Worm (Caenorhabditis elegans) whole organism, L4/young adult: Measurements from ENCODE around the gene irg-4.

Experiments
- W03F9.2 ChIP-seq: fragments of 150-350 bp; optimal IDR thresholded peaks from 2 replicates; lab custom pipeline; 2014; ENCODE audit warnings: missing biosample characterization, missing genetic modification characterization
- dao-5 ChIP-seq: sonication (generic microtip); optimal IDR thresholded peaks from 2 replicates; lab custom pipeline; 2016; ENCODE audit warnings: missing genotype, missing genetic modification characterization, moderate library complexity, missing compliant biosample characterization
- him-1 ChIP-seq: sonication (generic microtip); optimal IDR thresholded peaks from 2 replicates; lab custom pipeline; 2016; ENCODE audit warnings: missing genotype, missing genetic modification reagents, missing genetic modification characterization, missing compliant biosample characterization

Gene irg-4

DNA sequence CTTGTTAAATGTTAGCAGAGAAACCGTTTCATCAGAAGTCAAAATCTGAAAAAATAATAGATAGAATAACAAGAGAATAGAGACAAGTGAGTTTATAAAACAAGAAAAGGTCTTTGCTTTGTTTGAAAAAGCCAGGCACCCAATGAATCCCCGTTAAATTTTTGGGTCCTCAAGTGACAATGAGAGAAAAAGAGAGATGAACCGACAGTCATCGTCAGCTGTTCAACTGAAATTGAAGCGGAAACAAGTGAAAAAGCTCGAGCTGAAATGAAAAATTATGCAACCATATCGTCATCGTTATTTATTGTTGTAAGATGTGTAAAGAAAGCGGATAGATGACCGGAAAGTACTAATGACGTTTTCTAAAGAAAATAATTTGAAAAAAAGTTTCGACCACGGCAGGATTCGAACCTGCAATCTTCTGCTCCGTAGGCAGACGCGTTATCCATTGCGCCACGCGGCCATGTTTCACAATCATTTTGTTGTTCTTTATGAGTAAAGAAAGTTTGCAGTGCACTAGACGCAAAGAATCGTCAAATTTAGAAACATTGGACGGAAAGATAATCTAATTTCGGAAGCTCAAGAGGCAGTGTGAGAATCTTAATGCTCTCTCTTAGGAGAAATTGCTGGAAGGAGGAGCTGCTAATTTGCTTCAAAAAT is 18.0 kb upstream of the irg-4 start, which contains the start of gene F08G5.3:
Gene F08G5.3, minus strand, starts transcription at position 51 of the 660 bp plus-strand sequence.
- TF ChIP-seq W03F9.2 (tag; lab: Kevin White, UChicago) (no peak), dao-5 (tag; lab: Kevin White, UChicago) (peak; percentile 36), him-1 (tag; lab: Kevin White, UChicago) (peak; percentile 52)

DNA sequence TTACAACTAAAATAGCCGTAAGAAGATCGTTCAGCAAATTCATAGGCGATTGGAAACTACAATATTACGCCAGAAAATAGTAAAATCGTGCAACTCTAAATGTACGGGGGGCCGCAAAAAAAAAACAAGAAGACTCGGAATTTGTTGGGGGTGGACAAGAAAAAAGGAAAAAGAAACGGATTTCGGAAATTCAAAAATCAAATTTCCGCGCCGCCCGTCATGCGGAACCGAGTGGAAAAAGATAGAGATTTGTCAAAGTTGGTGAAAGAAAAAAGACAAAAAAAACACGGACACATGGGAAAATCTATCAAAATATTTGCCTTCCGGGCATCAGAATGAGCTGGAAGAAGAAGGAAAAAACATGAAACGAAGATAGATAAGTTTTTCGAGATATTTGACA is 16.3 kb upstream of the irg-4 start:
- no peak for TF ChIP-seq dao-5 (tag; lab: Kevin White, UChicago)
- TF ChIP-seq him-1 (tag; lab: Kevin White, UChicago): no peak
- no peak for TF ChIP-seq W03F9.2 (tag; lab: Kevin White, UChicago)

ce11 chrIV:12420455-12420854 is 15.2 kb upstream of the irg-4 start, which contains the start of gene ugt-65:
Gene ugt-65, plus strand, starts transcription at chrIV:12420683.
- no peak for TF ChIP-seq dao-5 (tag; lab: Kevin White, UChicago)
- no peak for TF ChIP-seq W03F9.2 (tag; lab: Kevin White, UChicago)
- no peak for TF ChIP-seq him-1 (tag; lab: Kevin White, UChicago)

DNA sequence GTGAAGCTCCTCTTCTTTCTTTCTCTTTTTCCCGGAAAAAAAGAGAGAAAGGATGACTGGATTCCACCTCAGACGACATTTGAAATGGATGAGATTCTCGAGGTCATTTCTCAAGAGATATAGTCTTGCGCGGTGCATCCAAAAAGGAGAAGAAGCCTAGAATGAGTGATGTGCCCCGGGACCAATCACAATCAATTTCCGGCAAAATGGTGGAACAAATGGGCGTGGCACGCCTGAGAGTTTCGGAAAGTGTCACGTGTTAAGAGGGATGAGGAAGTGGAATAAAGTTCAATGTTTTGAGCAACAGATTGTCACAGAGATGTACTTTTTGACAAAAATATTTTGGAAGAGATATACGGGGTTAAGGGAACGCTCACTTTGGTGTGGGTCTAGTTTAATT is 10.0 kb upstream of the irg-4 start:
- no peak for TF ChIP-seq him-1 (tag; lab: Kevin White, UChicago)
- no peak for TF ChIP-seq W03F9.2 (tag; lab: Kevin White, UChicago)
- TF ChIP-seq dao-5 (tag; lab: Kevin White, UChicago): no peak

DNA sequence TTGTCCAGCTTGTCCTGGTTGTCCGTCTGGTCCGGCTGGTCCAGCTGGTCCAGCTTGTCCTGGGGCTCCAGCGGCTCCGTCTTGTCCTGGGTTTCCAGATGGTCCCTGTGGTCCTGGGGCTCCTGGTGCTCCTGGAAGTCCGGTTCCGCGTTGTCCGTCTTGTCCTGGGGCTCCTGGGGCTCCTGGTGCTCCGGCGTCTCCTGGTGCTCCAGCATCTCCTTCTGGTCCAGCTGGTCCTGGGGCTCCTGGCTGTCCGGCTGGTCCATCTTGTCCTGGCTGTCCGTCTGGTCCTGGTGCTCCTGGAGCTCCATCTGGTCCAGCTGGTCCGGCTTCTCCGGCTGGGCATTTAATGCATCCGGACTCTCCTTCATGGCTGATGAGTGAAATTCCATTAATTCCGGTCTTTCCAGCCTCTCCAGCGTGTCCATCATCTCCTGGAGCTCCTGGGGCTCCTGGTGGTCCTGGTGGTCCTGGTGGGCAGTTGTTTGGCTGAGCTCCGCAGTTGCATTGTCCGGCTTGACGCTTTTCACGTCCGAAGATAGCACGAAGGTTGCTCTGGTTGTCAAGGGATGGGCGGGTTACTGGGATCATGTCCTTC is 7.8 kb upstream of the irg-4 start:
- TF ChIP-seq dao-5 (tag; lab: Kevin White, UChicago) (no peak), W03F9.2 (tag; lab: Kevin White, UChicago) (no peak), him-1 (tag; lab: Kevin White, UChicago) (no peak)

- TF ChIP-seq dao-5 (tag; lab: Kevin White, UChicago) (no peak), W03F9.2 (tag; lab: Kevin White, UChicago) (no peak), him-1 (tag; lab: Kevin White, UChicago) (no peak)
Observed at ce11 chrIV:12428467-12428866, 7.2 kb upstream of the irg-4 start, which contains the start of gene col-130. Gene col-130, minus strand, starts transcription at chrIV:12428516.

ce11 chrIV:12429504-12429903 is 6.1 kb upstream of the irg-4 start:
- TF ChIP-seq dao-5 (tag; lab: Kevin White, UChicago) (no peak), W03F9.2 (tag; lab: Kevin White, UChicago) (no peak), him-1 (tag; lab: Kevin White, UChicago) (no peak)

- TF ChIP-seq him-1 (tag; lab: Kevin White, UChicago): no peak
Observed at ce11 chrIV:12431755-12432154, 3.9 kb upstream of the irg-4 start.

- no peak for TF ChIP-seq W03F9.2 (tag; lab: Kevin White, UChicago)
- no peak for TF ChIP-seq him-1 (tag; lab: Kevin White, UChicago)
- no peak for TF ChIP-seq dao-5 (tag; lab: Kevin White, UChicago)
Observed at ce11 chrIV:12432340-12432739, 3.3 kb upstream of the irg-4 start, which contains the start of gene clec-184. Gene clec-184, plus strand, starts transcription at chrIV:12432640.

DNA sequence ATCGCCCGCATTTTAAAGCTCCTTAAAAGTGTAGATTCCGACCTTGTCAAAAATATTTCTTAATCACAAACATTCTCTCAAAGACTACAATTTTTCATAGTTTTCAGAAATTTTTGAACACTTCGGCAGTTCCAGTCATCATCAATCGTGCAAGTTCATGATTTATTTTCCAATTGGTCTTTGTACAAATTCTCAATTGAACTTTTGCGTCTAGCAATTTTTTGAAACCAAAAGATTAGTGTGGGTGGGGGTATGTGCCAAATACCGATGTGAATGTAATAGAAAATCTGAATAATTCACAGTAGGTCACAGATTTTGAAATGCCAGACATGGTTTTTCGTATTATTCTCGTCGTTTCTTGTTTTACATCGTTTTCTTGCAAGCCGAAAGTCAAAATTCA is 2.7 kb downstream of the irg-4 start, which contains the start of gene clec-185:
Gene clec-185, plus strand, starts transcription at position 301 of the 400 bp plus-strand sequence.
- no peak for TF ChIP-seq him-1 (tag; lab: Kevin White, UChicago)
- no peak for TF ChIP-seq W03F9.2 (tag; lab: Kevin White, UChicago)
- TF ChIP-seq dao-5 (tag; lab: Kevin White, UChicago): no peak

DNA sequence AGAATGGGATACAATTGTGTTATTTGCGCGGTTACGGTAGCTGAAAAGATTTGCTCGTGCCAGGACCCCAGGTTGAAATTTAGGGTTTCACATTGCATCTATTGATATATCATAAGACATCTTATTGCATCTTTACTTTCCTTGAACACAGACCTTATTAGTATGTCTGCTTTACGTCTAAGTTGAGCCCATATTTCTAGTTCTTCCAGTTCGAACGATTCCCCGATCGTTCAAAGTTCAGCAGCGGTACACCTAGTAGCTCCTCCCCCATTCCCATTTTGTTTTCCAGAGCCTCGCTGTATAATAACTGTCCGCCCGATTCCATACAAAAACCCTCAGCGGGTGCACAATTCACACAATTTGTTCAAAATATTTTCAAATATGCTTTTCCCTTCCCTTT is 6.1 kb downstream of the irg-4 start, which contains the start of gene C25G4.17:
Gene C25G4.17, plus strand, starts transcription at position 301 of the 400 bp plus-strand sequence.
- TF ChIP-seq dao-5 (tag; lab: Kevin White, UChicago): no peak
- no peak for TF ChIP-seq W03F9.2 (tag; lab: Kevin White, UChicago)
- no peak for TF ChIP-seq him-1 (tag; lab: Kevin White, UChicago)

- no peak for TF ChIP-seq dao-5 (tag; lab: Kevin White, UChicago)
- TF ChIP-seq W03F9.2 (tag; lab: Kevin White, UChicago): no peak
- TF ChIP-seq him-1 (tag; lab: Kevin White, UChicago): no peak
Observed at ce11 chrIV:12443936-12444335, 8.3 kb downstream of the irg-4 start, which contains the start of gene C25G4.2. Gene C25G4.2, minus strand, starts transcription at chrIV:12444035.

ce11 chrIV:12445463-12445934 is 9.9 kb downstream of the irg-4 start, which contains the start of gene C25G4.3:
Gene C25G4.3, minus strand, starts transcription at chrIV:12445884.
- TF ChIP-seq dao-5 (tag; lab: Kevin White, UChicago): no peak
- no peak for TF ChIP-seq him-1 (tag; lab: Kevin White, UChicago)
- TF ChIP-seq W03F9.2 (tag; lab: Kevin White, UChicago): no peak
